Fruit fly (Drosophila melanogaster) whole organism, pupa: ENCODE measurements around the gene Gr64d.

Experiments used
- CG10348 ChIP-seq: fragments of 200-800 bp; sonication (Bioruptor generic); IDR thresholded peaks from 2 replicates; pipeline ENCODE4 v1.3.6; 2022; ENCODE audit warnings: missing biosample characterization, missing genetic modification characterization
- CG12605 ChIP-seq: fragments of 200-800 bp; sonication (Bioruptor generic); IDR thresholded peaks from 2 replicates; pipeline ENCODE4 v1.3.6; 2022; ENCODE audit warnings: missing biosample characterization, missing genetic modification characterization
- CG13204 ChIP-seq: fragments of 200-800 bp; sonication (Bioruptor generic); optimal IDR thresholded peaks from 2 replicates; lab custom pipeline; 2018; ENCODE audit warnings: missing biosample characterization, mild to moderate bottlenecking, missing genetic modification characterization, moderate library complexity
- CG14655 ChIP-seq: fragments of 200-800 bp; sonication (Bioruptor generic); optimal IDR thresholded peaks from 3 replicates; lab custom pipeline; 2017; ENCODE audit warnings: mild to moderate bottlenecking, missing biosample characterization, missing genetic modification reagents, missing genetic modification characterization
- CG15710 ChIP-seq: fragments of 200-800 bp; sonication (Bioruptor generic); optimal IDR thresholded peaks from 2 replicates; lab custom pipeline; 2018; ENCODE audit warnings: missing biosample characterization, mild to moderate bottlenecking, missing genetic modification characterization, moderate library complexity
- CG17806 ChIP-seq: fragments of 200-800 bp; sonication (Bioruptor generic); optimal IDR thresholded peaks from 2 replicates; lab custom pipeline; 2018; ENCODE audit warnings: missing biosample characterization, mild to moderate bottlenecking, missing genetic modification characterization, moderate library complexity
- CG32121 ChIP-seq: fragments of 200-800 bp; sonication (Bioruptor generic); IDR thresholded peaks from 2 replicates; pipeline ENCODE4 v1.3.6; 2022; ENCODE audit warnings: missing biosample characterization, missing genetic modification characterization
- CG34367 ChIP-seq: fragments of 200-800 bp; sonication (Bioruptor generic); optimal IDR thresholded peaks from 2 replicates; lab custom pipeline; 2018; ENCODE audit warnings: missing biosample characterization, mild to moderate bottlenecking, missing genetic modification characterization
- CG4496 ChIP-seq: fragments of 200-800 bp; sonication (Bioruptor generic); IDR thresholded peaks from 3 replicates; pipeline ENCODE4 v1.3.6; 2022; ENCODE audit warnings: missing biosample characterization, missing genetic modification characterization
- CG8159 ChIP-seq: fragments of 200-800 bp; sonication (Bioruptor generic); optimal IDR thresholded peaks from 3 replicates; lab custom pipeline; 2018; ENCODE audit warnings: missing biosample characterization, mild to moderate bottlenecking, missing genetic modification characterization, moderate library complexity
- CG8301 ChIP-seq: fragments of 200-800 bp; sonication (Bioruptor generic); optimal IDR thresholded peaks from 2 replicates; lab custom pipeline; 2018; ENCODE audit warnings: missing biosample characterization, mild to moderate bottlenecking, missing genetic modification characterization
- CG9948 ChIP-seq: fragments of 200-800 bp; sonication (Bioruptor generic); optimal IDR thresholded peaks from 2 replicates; lab custom pipeline; 2018; ENCODE audit warnings: missing biosample characterization, mild to moderate bottlenecking, missing genetic modification characterization, moderate library complexity
- D1 ChIP-seq: fragments of 200-800 bp; sonication (Bioruptor generic); optimal IDR thresholded peaks from 2 replicates; lab custom pipeline; 2018; ENCODE audit warnings: missing biosample characterization, mild to moderate bottlenecking, missing genetic modification characterization, moderate library complexity
- EcR ChIP-seq: fragments of 200-800 bp; sonication (Bioruptor generic); optimal IDR thresholded peaks from 3 replicates; lab custom pipeline; 2019; ENCODE audit warnings: missing biosample characterization, missing genetic modification characterization, mild to moderate bottlenecking, moderate library complexity, missing genetic modification reagents
- Ets98B ChIP-seq: fragments of 200-800 bp; sonication (Bioruptor generic); IDR thresholded peaks from 2 replicates; pipeline ENCODE4 v1.3.6; 2022; ENCODE audit warnings: missing biosample characterization, missing genetic modification characterization
- Pif1A ChIP-seq: fragments of 200-800 bp; sonication (Bioruptor generic); optimal IDR thresholded peaks from 3 replicates; lab custom pipeline; 2016; ENCODE audit warnings: missing biosample characterization, missing genetic modification characterization
- Pif1B ChIP-seq: fragments of 200-800 bp; sonication (Bioruptor generic); optimal IDR thresholded peaks from 3 replicates; lab custom pipeline; 2016; ENCODE audit warnings: missing biosample characterization, missing genetic modification characterization
- Snoo ChIP-seq: fragments of 200-800 bp; sonication (Bioruptor generic); optimal IDR thresholded peaks from 3 replicates; lab custom pipeline; 2017; ENCODE audit warnings: missing biosample characterization, mild to moderate bottlenecking, missing genetic modification characterization, inconsistent platforms
- fd96Ca ChIP-seq: fragments of 200-800 bp; sonication (Bioruptor generic); IDR thresholded peaks from 3 replicates; pipeline ENCODE4 v1.3.6; 2022; ENCODE audit warnings: missing biosample characterization, missing genetic modification characterization
- gl ChIP-seq: fragments of 200-800 bp; sonication (Bioruptor generic); optimal IDR thresholded peaks from 2 replicates; lab custom pipeline; 2018; ENCODE audit warnings: missing biosample characterization, mild to moderate bottlenecking, missing genetic modification characterization
- rn ChIP-seq: fragments of 200-800 bp; sonication (Bioruptor generic); IDR thresholded peaks from 2 replicates; pipeline ENCODE4 v1.3.6; 2022; ENCODE audit warnings: missing biosample characterization, missing genetic modification characterization

The Gr64d gene

dm6 chr3L:4007256-4007655, 24.6 kb upstream of the Gr64d start:
- TF ChIP-seq CG17806 (tag; lab: Kevin White, UChicago), result no peak
- peak; percentile 6 for TF ChIP-seq CG14655 (GFP tag; lab: Kevin White, UChicago)

dm6 chr3L:4010122-4010521, 21.7 kb upstream of the Gr64d start:
- TF ChIP-seq CG9948 (tag; lab: Kevin White, UChicago), result peak; percentile 1
- peak; percentile 4 for TF ChIP-seq CG14655 (GFP tag; lab: Kevin White, UChicago)
- no peak for TF ChIP-seq CG15710 (tag; lab: Kevin White, UChicago)
- peak; percentile 32 for TF ChIP-seq CG8159

dm6 chr3L:4014349-4014748, 17.5 kb upstream of the Gr64d start:
- no peak for TF ChIP-seq D1 (tag; lab: Kevin White, UChicago)
- peak; percentile 1 for TF ChIP-seq Pif1B (GFP tag; lab: Kevin White, UChicago)
- peak; percentile 57; the same call in 1 of the 3 replicates for TF ChIP-seq fd96Ca (GFP tag; lab: Robert Waterston, UW)
- TF ChIP-seq CG9948 (tag; lab: Kevin White, UChicago), result no peak
- TF ChIP-seq CG32121 (GFP tag; lab: Robert Waterston, UW), result no peak
- TF ChIP-seq gl (tag; lab: Kevin White, UChicago), result no peak
- peak; percentile 29 for TF ChIP-seq CG8301 (tag; lab: Kevin White, UChicago)
- no peak for TF ChIP-seq EcR
- TF ChIP-seq CG15710 (tag; lab: Kevin White, UChicago), result peak; percentile 29
- peak; percentile 44; the same call in 1 of the 2 replicates for TF ChIP-seq Ets98B
- TF ChIP-seq CG14655 (GFP tag; lab: Kevin White, UChicago), result peak; percentile 31
- peak; percentile 29 for TF ChIP-seq Pif1A (GFP tag; lab: Kevin White, UChicago)
- TF ChIP-seq Snoo, result no peak
- no peak for TF ChIP-seq rn (GFP tag; lab: Robert Waterston, UW)
- peak; percentile 12 for TF ChIP-seq CG8159
- no peak for TF ChIP-seq CG12605 (GFP tag; lab: Robert Waterston, UW)
- peak; percentile 46; the same call in 1 of the 3 replicates for TF ChIP-seq CG4496 (GFP tag; lab: Robert Waterston, UW)
- no peak for TF ChIP-seq CG10348
- TF ChIP-seq CG13204 (GFP tag; lab: Kevin White, UChicago), result no peak
- TF ChIP-seq CG34367 (tag; lab: Kevin White, UChicago), result no peak
- TF ChIP-seq CG17806 (tag; lab: Kevin White, UChicago), result peak; percentile 5

- TF ChIP-seq D1 (tag; lab: Kevin White, UChicago), result no peak
- TF ChIP-seq fd96Ca (GFP tag; lab: Robert Waterston, UW), result peak; percentile 58; the same call in 1 of the 3 replicates
- TF ChIP-seq CG17806 (tag; lab: Kevin White, UChicago), result peak; percentile 16
- no peak for TF ChIP-seq CG32121 (GFP tag; lab: Robert Waterston, UW)
- peak; percentile 24 for TF ChIP-seq CG8301 (tag; lab: Kevin White, UChicago)
- TF ChIP-seq CG13204 (GFP tag; lab: Kevin White, UChicago), result no peak
- TF ChIP-seq Pif1A (GFP tag; lab: Kevin White, UChicago), result no peak
- TF ChIP-seq CG12605 (GFP tag; lab: Robert Waterston, UW), result peak; percentile 26; the same call in 1 of the 2 replicates
- TF ChIP-seq Snoo, result no peak
- no peak for TF ChIP-seq gl (tag; lab: Kevin White, UChicago)
- peak; percentile 21 for TF ChIP-seq CG9948 (tag; lab: Kevin White, UChicago)
- TF ChIP-seq EcR, result no peak
- no peak for TF ChIP-seq CG10348
- TF ChIP-seq CG15710 (tag; lab: Kevin White, UChicago), result peak; percentile 29
- TF ChIP-seq CG34367 (tag; lab: Kevin White, UChicago), result peak; percentile 1
- TF ChIP-seq CG4496 (GFP tag; lab: Robert Waterston, UW), result no peak; the same call in 1 of the 3 replicates
- TF ChIP-seq rn (GFP tag; lab: Robert Waterston, UW), result no peak
- peak; percentile 58 for TF ChIP-seq Ets98B
- TF ChIP-seq CG14655 (GFP tag; lab: Kevin White, UChicago), result peak; percentile 52
- TF ChIP-seq Pif1B (GFP tag; lab: Kevin White, UChicago), result no peak
- TF ChIP-seq CG8159, result peak; percentile 24
These were observed 15.1 kb upstream of the Gr64d start for dm6 chr3L:4016754-4017153.

dm6 chr3L:4018228-4018928, 13.5 kb upstream of the Gr64d start, which contains the start of gene FoxL1:
Gene FoxL1 (plus strand): TSS chr3L:4018878.
- no peak for TF ChIP-seq CG4496 (GFP tag; lab: Robert Waterston, UW)
- peak; percentile 15 for TF ChIP-seq CG8159
- no peak for TF ChIP-seq rn (GFP tag; lab: Robert Waterston, UW)
- no peak for TF ChIP-seq D1 (tag; lab: Kevin White, UChicago)
- TF ChIP-seq, all 21 proteins: peak for 1

dm6 chr3L:4021260-4021831, 10.5 kb upstream of the Gr64d start, which contains the start of gene Mul1:
Gene Mul1 (plus strand): TSS chr3L:4021457.
- no peak for TF ChIP-seq CG4496 (GFP tag; lab: Robert Waterston, UW)
- TF ChIP-seq CG13204 (GFP tag; lab: Kevin White, UChicago), result no peak
- TF ChIP-seq CG8159, result no peak
- TF ChIP-seq CG8301 (tag; lab: Kevin White, UChicago), result no peak
- TF ChIP-seq Snoo, result no peak
- TF ChIP-seq fd96Ca (GFP tag; lab: Robert Waterston, UW), result no peak
- TF ChIP-seq rn (GFP tag; lab: Robert Waterston, UW), result no peak
- TF ChIP-seq Ets98B, result no peak
- TF ChIP-seq EcR, result no peak
- no peak for TF ChIP-seq CG32121 (GFP tag; lab: Robert Waterston, UW)
- TF ChIP-seq CG15710 (tag; lab: Kevin White, UChicago), result no peak
- no peak for TF ChIP-seq CG10348
- no peak for TF ChIP-seq Pif1A (GFP tag; lab: Kevin White, UChicago)
- TF ChIP-seq D1 (tag; lab: Kevin White, UChicago), result no peak
- TF ChIP-seq Pif1B (GFP tag; lab: Kevin White, UChicago), result no peak
- TF ChIP-seq CG17806 (tag; lab: Kevin White, UChicago), result no peak
- TF ChIP-seq CG9948 (tag; lab: Kevin White, UChicago), result no peak
- no peak for TF ChIP-seq CG14655 (GFP tag; lab: Kevin White, UChicago)
- no peak for TF ChIP-seq CG12605 (GFP tag; lab: Robert Waterston, UW)
- no peak for TF ChIP-seq gl (tag; lab: Kevin White, UChicago)
